Fruit fly (Drosophila melanogaster): ENCODE results near the gene MagR.
A peak's percentile ranks its signal among the peaks of the same experiment; 100 is the strongest.

The MagR gene

dm6 chrX:15740288-15740726 is 6.2 kb downstream of the MagR start (continued):
- TF ChIP-seq prd (optimal IDR thresholded peaks at IDR 0.05) (no peak), prd (GFP tag; IDR thresholded peaks at IDR 0.05) (peak; percentile 78), CG17328 (GFP tag; IDR thresholded peaks at IDR 0.05) (peak; percentile 70), D19A (tag; optimal IDR thresholded peaks at IDR 0.05) (peak; percentile 37), Jarid2 (GFP tag; optimal IDR thresholded peaks at IDR 0.05) (no peak), Rfx (GFP tag; IDR thresholded peaks at IDR 0.05) (peak; percentile 92), NC2β (GFP tag; optimal IDR thresholded peaks at IDR 0.05) (peak; percentile 45), ab (GFP tag; optimal IDR thresholded peaks at IDR 0.05) (peak; percentile 4), CG15269 (tag; optimal IDR thresholded peaks at IDR 0.05) (peak; percentile 80), gcm2 (GFP tag; optimal IDR thresholded peaks at IDR 0.05) (peak; percentile 45), mam (GFP tag; optimal IDR thresholded peaks at IDR 0.05) (peak; percentile 69), fd102C (GFP tag; optimal IDR thresholded peaks at IDR 0.05) (no peak), CG6813 (GFP tag; optimal IDR thresholded peaks at IDR 0.05) (peak; percentile 37), HHEX (GFP tag; optimal IDR thresholded peaks at IDR 0.05) (peak; percentile 80), CG2120 (GFP tag; optimal IDR thresholded peaks at IDR 0.05) (peak; percentile 91), Kr (GFP tag; optimal IDR thresholded peaks at IDR 0.05) (no peak), CG4360 (GFP tag; IDR thresholded peaks at IDR 0.05) (no peak), lilli (GFP tag; optimal IDR thresholded peaks at IDR 0.05) (peak; percentile 85), NC2α (GFP tag; optimal IDR thresholded peaks at IDR 0.05) (no peak), CG30431 (GFP tag; optimal IDR thresholded peaks at IDR 0.05) (peak; percentile 41), vfl (GFP tag; optimal IDR thresholded peaks at IDR 0.05) (peak; percentile 60), CG3995 (GFP tag; optimal IDR thresholded peaks at IDR 0.05) (peak; percentile 14), CG7271 (tag; optimal IDR thresholded peaks at IDR 0.05) (no peak), CG1529 (GFP tag; optimal IDR thresholded peaks at IDR 0.05) (peak; percentile 30), CTCF (GFP tag; optimal IDR thresholded peaks at IDR 0.05) (no peak), CG1602 (GFP tag; optimal IDR thresholded peaks at IDR 0.05) (peak; percentile 59), CHES-1-like (GFP tag; optimal IDR thresholded peaks at IDR 0.05) (peak; percentile 50), sens-2 (GFP tag; IDR thresholded peaks at IDR 0.05) (peak; percentile 40; the same call in 1 of the 2 replicates), CG17361 (GFP tag; IDR thresholded peaks at IDR 0.05) (peak; percentile 59), CG33213 (GFP tag; optimal IDR thresholded peaks at IDR 0.05) (peak; percentile 28), CG12071 (GFP tag; optimal IDR thresholded peaks at IDR 0.05) (peak; percentile 67), CG32772 (GFP tag; IDR thresholded peaks at IDR 0.05) (peak; percentile 69), CG31441 (GFP tag; IDR thresholded peaks at IDR 0.05) (peak; percentile 62; the same call in 1 of the 2 replicates), TFAM (GFP tag; optimal IDR thresholded peaks at IDR 0.05) (no peak), CG17802 (tag; optimal IDR thresholded peaks at IDR 0.05) (no peak), gro (GFP tag; optimal IDR thresholded peaks at IDR 0.05) (peak; percentile 87), CG14965 (GFP tag; optimal IDR thresholded peaks at IDR 0.05; ENCODE audit: borderline replicate concordance) (no peak), sc (optimal IDR thresholded peaks at IDR 0.05) (no peak), sc (GFP tag; optimal IDR thresholded peaks at IDR 0.05) (peak; percentile 6), HLH4C (GFP tag; IDR thresholded peaks at IDR 0.05; ENCODE audit: partially characterized antibody) (no peak), CG14441 (GFP tag; IDR thresholded peaks at IDR 0.05) (peak; percentile 84), psq (GFP tag; optimal IDR thresholded peaks at IDR 0.05) (no peak), ash1 (GFP tag; optimal IDR thresholded peaks at IDR 0.05) (peak; percentile 42), cwo (GFP tag; optimal IDR thresholded peaks at IDR 0.05) (peak; percentile 84), tx (GFP tag; optimal IDR thresholded peaks at IDR 0.05) (peak; percentile 32), kah (GFP tag; optimal IDR thresholded peaks at IDR 0.05) (peak; percentile 23), CG10147 (GFP tag; optimal IDR thresholded peaks at IDR 0.05) (peak; percentile 70), bcd (GFP tag; optimal IDR thresholded peaks at IDR 0.05) (peak; percentile 60), Dip3 (GFP tag; optimal IDR thresholded peaks at IDR 0.05) (peak; percentile 57), CG9727 (GFP tag; optimal IDR thresholded peaks at IDR 0.05) (peak; percentile 60), jumu (GFP tag; optimal IDR thresholded peaks at IDR 0.05) (peak; percentile 44), CG6254 (GFP tag; optimal IDR thresholded peaks at IDR 0.05) (peak; percentile 0)

Data from whole organism, embryonic.